Fruit fly (Drosophila melanogaster) whole organism, wandering third instar larva: ENCODE measurements around the gene CG45075.

Experiments
- Abd-B ChIP-seq: fragments of >200 bp; optimal IDR thresholded peaks from 2 replicates; lab custom pipeline; 2017; ENCODE audit warnings: missing biosample characterization, missing genetic modification characterization
- Hr78 ChIP-seq: fragments of >200 bp; optimal IDR thresholded peaks from 2 replicates; lab custom pipeline; 2017; ENCODE audit warnings: missing biosample characterization, missing genetic modification characterization
- h ChIP-seq: fragments of 200-800 bp; sonication (Bioruptor generic); optimal IDR thresholded peaks from 3 replicates; lab custom pipeline; 2016; ENCODE audit warnings: missing biosample characterization, mild to moderate bottlenecking, missing genetic modification characterization
- sv ChIP-seq: fragments of 200-800 bp; sonication (Bioruptor generic); optimal IDR thresholded peaks from 3 replicates; lab custom pipeline; 2016; ENCODE audit warnings: missing biosample characterization, missing genetic modification characterization

- TF ChIP-seq Abd-B (GFP tag; lab: Kevin White, UChicago) (no peak), Hr78 (no peak), h (GFP tag; lab: Kevin White, UChicago) (no peak), sv (GFP tag; lab: Kevin White, UChicago) (no peak)
These were observed 16.9 kb upstream of the CG45075 start for dm6 chr2L:6074314-6074713.
